Worm (Caenorhabditis elegans): ENCODE measurements around the gene C45B2.6.

C45B2.6 gene

ce11 chrX:6059163-6059782 lies 6.6 kb downstream of the C45B2.6 start:
- TF ChIP-seq blmp-1 (tag; optimal IDR thresholded peaks at IDR 0.05; ENCODE audit: insufficient read depth) = no peak
- no peak for TF ChIP-seq snpc-4 (tag; optimal IDR thresholded peaks at IDR 0.05)
- TF ChIP-seq egl-27 (tag; optimal IDR thresholded peaks at IDR 0.05) = no peak
- TF ChIP-seq F13H6.1 (tag; optimal IDR thresholded peaks at IDR 0.05) = peak; percentile 48
- peak; percentile 46 for TF ChIP-seq crh-2 (tag; optimal IDR thresholded peaks at IDR 0.05)
- TF ChIP-seq sma-9 (GFP tag; optimal IDR thresholded peaks at IDR 0.05) = peak; percentile 77
- TF ChIP-seq sma-9 (tag; optimal IDR thresholded peaks at IDR 0.05) = no peak
- peak; percentile 75 for TF ChIP-seq nhr-129 (tag; optimal IDR thresholded peaks at IDR 0.05)
- peak; percentile 80 for TF ChIP-seq fos-1 (tag; optimal IDR thresholded peaks at IDR 0.05)

DNA sequence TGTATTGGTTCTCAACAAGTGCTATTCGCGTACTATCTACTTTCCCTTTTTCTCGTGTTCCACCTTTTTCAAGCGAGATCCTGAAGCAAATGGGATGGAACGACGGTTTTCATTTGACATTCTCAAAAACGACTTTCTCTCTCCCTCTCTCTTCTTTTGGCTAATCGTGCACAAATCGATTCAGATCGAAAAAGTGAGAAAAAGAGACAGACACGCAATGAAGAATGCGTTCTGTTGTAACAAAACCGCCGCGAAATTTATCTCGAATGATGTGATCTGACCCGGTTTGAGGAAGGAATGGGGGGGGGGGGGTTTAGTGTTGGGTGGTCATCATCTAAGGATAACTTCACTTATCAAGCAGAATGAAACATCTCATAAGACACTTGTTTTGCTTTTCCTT lies 11.7 kb downstream of the C45B2.6 start:
- no peak for TF ChIP-seq R02D3.7 (tag; optimal IDR thresholded peaks at IDR 0.05)
- peak; percentile 12 for TF ChIP-seq fos-1 (tag; optimal IDR thresholded peaks at IDR 0.05)
- peak; percentile 27 for TF ChIP-seq blmp-1 (tag; optimal IDR thresholded peaks at IDR 0.05; ENCODE audit: insufficient read depth)
- no peak for TF ChIP-seq peb-1 (tag; optimal IDR thresholded peaks at IDR 0.05)
- TF ChIP-seq gmeb-1 (tag; optimal IDR thresholded peaks at IDR 0.05) = no peak
- TF ChIP-seq unc-55 (GFP tag; optimal IDR thresholded peaks at IDR 0.05) = no peak
- TF ChIP-seq lsy-2 (tag; optimal IDR thresholded peaks at IDR 0.05) = no peak
- TF ChIP-seq ceh-82 (tag; optimal IDR thresholded peaks at IDR 0.05) = no peak
- no peak for TF ChIP-seq nhr-129 (tag; optimal IDR thresholded peaks at IDR 0.05)
- TF ChIP-seq nhr-11 (tag; optimal IDR thresholded peaks at IDR 0.05) = no peak
- no peak for TF ChIP-seq unc-62 (GFP tag; optimal IDR thresholded peaks at IDR 0.05)
- no peak for TF ChIP-seq mbf-1 (tag; optimal IDR thresholded peaks at IDR 0.05)
- TF ChIP-seq elt-3 (tag; optimal IDR thresholded peaks at IDR 0.05) = no peak
- TF ChIP-seq Y55F3AM.14 (GFP tag; optimal IDR thresholded peaks at IDR 0.05) = no peak
- TF ChIP-seq nhr-23 (tag; optimal IDR thresholded peaks at IDR 0.05) = no peak
- no peak for TF ChIP-seq unc-39 (tag; optimal IDR thresholded peaks at IDR 0.05)
- no peak for TF ChIP-seq mdl-1 (tag; optimal IDR thresholded peaks at IDR 0.05)
- TF ChIP-seq nhr-12 (tag; optimal IDR thresholded peaks at IDR 0.05) = no peak
- TF ChIP-seq nhr-21 (tag; optimal IDR thresholded peaks at IDR 0.05) = peak; percentile 21

- no peak for TF ChIP-seq fos-1 (tag; optimal IDR thresholded peaks at IDR 0.05)
- TF ChIP-seq C34F6.9 (tag; optimal IDR thresholded peaks at IDR 0.05) = no peak
- no peak for TF ChIP-seq nhr-6 (tag; optimal IDR thresholded peaks at IDR 0.05)
- no peak for TF ChIP-seq ztf-1 (GFP tag; conservative IDR thresholded peaks at IDR 0.05)
- no peak for TF ChIP-seq peb-1 (tag; optimal IDR thresholded peaks at IDR 0.05)
- no peak for TF ChIP-seq mab-5 (tag; optimal IDR thresholded peaks at IDR 0.05)
Observed at ce11 chrX:6065936-6066452, 13.3 kb downstream of the C45B2.6 start, which contains the start of gene ptr-4. Gene ptr-4 (minus strand): TSS chrX:6065986.

ce11 chrX:6066618-6067017 lies 13.9 kb downstream of the C45B2.6 start:
- TF ChIP-seq nhr-21 (tag; optimal IDR thresholded peaks at IDR 0.05) (peak; percentile 38), elt-1 (tag; optimal IDR thresholded peaks at IDR 0.05) (no peak)

ce11 chrX:6075209-6075608 lies 22.5 kb downstream of the C45B2.6 start, which contains the start of gene lgc-58:
Gene lgc-58 (plus strand): TSS chrX:6075509.
- TF ChIP-seq blmp-1 (tag; optimal IDR thresholded peaks at IDR 0.05; ENCODE audit: insufficient read depth) (no peak), alr-1 (tag; optimal IDR thresholded peaks at IDR 0.05) (no peak), ztf-1 (GFP tag; conservative IDR thresholded peaks at IDR 0.05) (no peak), ceh-82 (tag; optimal IDR thresholded peaks at IDR 0.05) (no peak), nhr-129 (tag; optimal IDR thresholded peaks at IDR 0.05) (no peak), dmd-4 (tag; optimal IDR thresholded peaks at IDR 0.05) (no peak), lsy-2 (tag; optimal IDR thresholded peaks at IDR 0.05) (no peak), Y55F3AM.14 (GFP tag; optimal IDR thresholded peaks at IDR 0.05) (no peak)

- TF ChIP-seq F13H6.1 (tag; optimal IDR thresholded peaks at IDR 0.05) (no peak), elt-3 (tag; optimal IDR thresholded peaks at IDR 0.05) (no peak), ztf-11 (tag; optimal IDR thresholded peaks at IDR 0.05) (no peak), nhr-23 (tag; optimal IDR thresholded peaks at IDR 0.05) (no peak), ZK546.5 (tag; optimal IDR thresholded peaks at IDR 0.05) (no peak), nhr-6 (tag; optimal IDR thresholded peaks at IDR 0.05) (no peak), gmeb-1 (tag; optimal IDR thresholded peaks at IDR 0.05) (no peak), Y55F3AM.14 (GFP tag; optimal IDR thresholded peaks at IDR 0.05) (no peak), mbf-1 (tag; optimal IDR thresholded peaks at IDR 0.05) (no peak), blmp-1 (tag; optimal IDR thresholded peaks at IDR 0.05; ENCODE audit: insufficient read depth) (no peak), nhr-12 (tag; optimal IDR thresholded peaks at IDR 0.05) (no peak), egl-27 (tag; optimal IDR thresholded peaks at IDR 0.05) (no peak), fos-1 (tag; optimal IDR thresholded peaks at IDR 0.05) (peak; percentile 52), nhr-11 (tag; optimal IDR thresholded peaks at IDR 0.05) (no peak), skn-1 (tag; optimal IDR thresholded peaks at IDR 0.05) (no peak), nhr-25 (tag; optimal IDR thresholded peaks at IDR 0.05) (peak; percentile 4), C34F6.9 (tag; optimal IDR thresholded peaks at IDR 0.05) (no peak), ama-1 (optimal IDR thresholded peaks at IDR 0.05) (no peak), nhr-237 (tag; optimal IDR thresholded peaks at IDR 0.05) (no peak), sma-9 (GFP tag; optimal IDR thresholded peaks at IDR 0.05) (peak; percentile 52), sma-9 (tag; optimal IDR thresholded peaks at IDR 0.05) (no peak), mab-5 (tag; optimal IDR thresholded peaks at IDR 0.05) (no peak), unc-55 (GFP tag; optimal IDR thresholded peaks at IDR 0.05) (no peak), dmd-4 (tag; optimal IDR thresholded peaks at IDR 0.05) (no peak), R02D3.7 (tag; optimal IDR thresholded peaks at IDR 0.05) (no peak)
Observed at ce11 chrX:6081793-6082192, 29.1 kb downstream of the C45B2.6 start.

All from whole organism, L2 larva.